Fruit fly (Drosophila melanogaster): ENCODE measurements around the gene Vha100-4.
A peak's percentile ranks its signal among the peaks of the same experiment; 100 is the strongest.

The Vha100-4 gene

DNA sequence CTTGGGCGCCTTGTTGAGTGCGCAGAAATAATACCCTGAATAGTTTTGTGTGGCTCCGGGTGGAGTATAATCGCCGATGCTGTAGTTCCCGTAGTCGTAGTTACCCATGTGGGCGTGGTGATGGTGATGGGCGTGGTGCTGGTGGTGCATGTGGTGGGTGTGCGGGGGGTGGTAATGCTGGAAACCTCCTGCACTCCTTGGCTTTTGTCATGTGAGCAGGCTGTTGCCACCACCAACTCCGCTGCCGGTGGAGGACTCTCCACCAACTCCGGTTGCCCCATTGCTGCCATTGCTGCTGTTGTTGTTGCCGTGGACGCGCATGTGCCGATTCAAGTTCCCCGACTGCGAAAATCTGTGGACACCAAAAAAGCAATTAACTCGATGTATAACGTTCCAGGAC, 21.0 kb downstream of the Vha100-4 start:
- peak; percentile 76 for TF ChIP-seq Nf-YC (tag; optimal IDR thresholded peaks at IDR 0.05)
- TF ChIP-seq ewg (GFP tag; optimal IDR thresholded peaks at IDR 0.05) = peak; percentile 67
- TF ChIP-seq CG7839 (tag; optimal IDR thresholded peaks at IDR 0.05) = no peak
- no peak for TF ChIP-seq Spps (tag; optimal IDR thresholded peaks at IDR 0.05)
- 0 out of 2 replicates have a peak, but pooled peaks have one; percentile 49 for TF ChIP-seq crol (GFP tag; IDR thresholded peaks at IDR 0.05)
- peak; percentile 40; the same call in 1 of the 2 replicates for TF ChIP-seq seq (GFP tag; IDR thresholded peaks at IDR 0.05)
- no peak for TF ChIP-seq ttk (GFP tag; IDR thresholded peaks at IDR 0.05)
- TF ChIP-seq Sry-β (GFP tag; optimal IDR thresholded peaks at IDR 0.05) = no peak
- no peak for TF ChIP-seq CG6654 (GFP tag; optimal IDR thresholded peaks at IDR 0.05)
- peak; percentile 52 for TF ChIP-seq Nf-YB (GFP tag; optimal IDR thresholded peaks at IDR 0.05)
- TF ChIP-seq CG17829 (tag; optimal IDR thresholded peaks at IDR 0.05) = no peak
- 0 out of 2 replicates have a peak, but pooled peaks have one; percentile 40 for TF ChIP-seq CG4360 (GFP tag; IDR thresholded peaks at IDR 0.05)
- TF ChIP-seq CG6272 (GFP tag; IDR thresholded peaks at IDR 0.05) = no peak
- no peak for TF ChIP-seq jigr1 (GFP tag; IDR thresholded peaks at IDR 0.05)
- TF ChIP-seq row (GFP tag; IDR thresholded peaks at IDR 0.05) = no peak
- no peak for TF ChIP-seq CG17802 (tag; optimal IDR thresholded peaks at IDR 0.05)

DNA sequence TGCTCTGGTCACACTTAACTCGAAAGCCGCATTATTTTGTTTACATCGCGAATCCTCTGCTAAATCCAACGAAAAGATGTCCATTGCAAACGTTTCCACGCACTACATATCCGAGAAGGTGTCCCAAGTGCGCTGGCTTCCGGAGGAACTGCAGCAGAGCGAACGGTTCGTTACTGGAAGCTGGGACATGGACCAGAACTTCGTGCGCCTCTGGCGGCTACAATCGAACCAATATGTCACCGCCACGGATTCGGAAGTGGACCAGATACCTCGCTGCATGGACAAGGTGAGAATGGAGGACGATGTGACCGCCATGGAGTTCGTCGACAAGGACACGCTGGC, 23.0 kb downstream of the Vha100-4 start:
- TF ChIP-seq HmgD (GFP tag; optimal IDR thresholded peaks at IDR 0.05) = peak; percentile 35
- TF ChIP-seq Atf6 (GFP tag; IDR thresholded peaks at IDR 0.05) = no peak
- peak; percentile 38 for TF ChIP-seq MESR4 (GFP tag; optimal IDR thresholded peaks at IDR 0.05)
- TF ChIP-seq her (GFP tag; optimal IDR thresholded peaks at IDR 0.05) = no peak
- no peak for TF ChIP-seq Antp (GFP tag; optimal IDR thresholded peaks at IDR 0.05)
- peak; percentile 55 for TF ChIP-seq D (optimal IDR thresholded peaks at IDR 0.05)
- no peak for TF ChIP-seq D (GFP tag; optimal IDR thresholded peaks at IDR 0.05)
- TF ChIP-seq CG4617 (GFP tag; optimal IDR thresholded peaks at IDR 0.05; ENCODE audit: borderline replicate concordance) = peak; percentile 23
- peak; percentile 81 for TF ChIP-seq MBD-R2 (GFP tag; IDR thresholded peaks at IDR 0.05)
- TF ChIP-seq CG4404 (GFP tag; IDR thresholded peaks at IDR 0.05) = 0 out of 2 replicates have a peak, but pooled peaks have one; percentile 1
- TF ChIP-seq CG17328 (GFP tag; IDR thresholded peaks at IDR 0.05) = 0 out of 2 replicates have a peak, but pooled peaks have one; percentile 3
- no peak for TF ChIP-seq Atf3 (GFP tag; optimal IDR thresholded peaks at IDR 0.05)

DNA sequence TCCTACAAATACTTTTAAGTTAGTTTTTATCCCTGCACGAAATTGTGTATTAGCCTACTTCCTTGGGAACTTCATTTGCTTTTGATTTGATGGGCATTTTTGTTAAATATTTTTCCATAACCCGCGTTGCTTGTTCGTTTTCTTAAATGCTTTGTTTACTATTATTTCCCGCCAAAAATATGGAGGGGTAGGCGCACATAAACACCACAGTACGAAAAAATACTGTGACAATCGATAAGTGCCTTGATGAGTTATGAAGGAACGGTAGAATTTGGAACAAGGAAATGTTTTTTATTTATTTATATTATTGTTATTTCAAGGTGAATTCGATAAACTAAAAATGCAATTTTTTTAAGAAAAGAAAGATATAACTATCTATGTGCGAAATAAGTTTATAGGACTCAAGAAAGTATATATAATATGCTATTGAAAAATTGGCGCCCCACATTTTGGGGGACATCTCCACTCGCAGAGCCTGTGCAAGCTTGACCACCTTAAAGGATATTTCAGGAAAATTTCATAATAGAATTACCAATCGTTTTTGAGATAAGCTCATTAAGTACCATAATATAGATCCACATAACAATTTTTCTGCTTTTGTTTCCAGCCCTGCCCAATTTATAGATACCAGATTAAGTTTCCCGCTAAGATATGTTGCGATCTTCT, 23.5 kb downstream of the Vha100-4 start, which contains the start of the genes WRNexo and Nup43:
Gene WRNexo, minus strand, starts transcription at position 185 of the 666 bp plus-strand sequence.
Gene Nup43, plus strand, starts transcription at position 661 of the 666 bp plus-strand sequence.
- TF ChIP-seq CG10654 (GFP tag; optimal IDR thresholded peaks at IDR 0.05) (peak; percentile 25), gro (GFP tag; optimal IDR thresholded peaks at IDR 0.05) (no peak), jigr1 (GFP tag; IDR thresholded peaks at IDR 0.05) (no peak), CG2889 (GFP tag; IDR thresholded peaks at IDR 0.05) (no peak), CG6254 (GFP tag; optimal IDR thresholded peaks at IDR 0.05) (no peak), cg (GFP tag; optimal IDR thresholded peaks at IDR 0.05) (no peak), Doc2 (GFP tag; IDR thresholded peaks at IDR 0.05) (no peak), CG11504 (tag; optimal IDR thresholded peaks at IDR 0.05) (peak; percentile 61), CG10979 (tag; optimal IDR thresholded peaks at IDR 0.05) (peak; percentile 9), Mad (GFP tag; optimal IDR thresholded peaks at IDR 0.05) (no peak), CG7556 (GFP tag; optimal IDR thresholded peaks at IDR 0.05) (no peak), tll (GFP tag; optimal IDR thresholded peaks at IDR 0.05) (no peak), en (GFP tag; optimal IDR thresholded peaks at IDR 0.05) (no peak), vnd (GFP tag; IDR thresholded peaks at IDR 0.05; ENCODE audit: partially characterized antibody) (no peak), ftz-f1 (GFP tag; optimal IDR thresholded peaks at IDR 0.05) (no peak), CG7987 (GFP tag; optimal IDR thresholded peaks at IDR 0.05) (no peak), schlank (tag; optimal IDR thresholded peaks at IDR 0.05) (no peak), bowl (GFP tag; IDR thresholded peaks at IDR 0.05) (no peak), lab (GFP tag; optimal IDR thresholded peaks at IDR 0.05) (no peak), exex (tag; optimal IDR thresholded peaks at IDR 0.05) (no peak), CG13624 (GFP tag; optimal IDR thresholded peaks at IDR 0.05) (no peak), CG17568 (GFP tag; optimal IDR thresholded peaks at IDR 0.05) (no peak)

All from whole organism, embryonic.